Fruit fly (Drosophila melanogaster): ENCODE results near the gene CG8892.

The CG8892 gene

dm6 chr2L:5007256-5007655, 25.9 kb upstream of the CG8892 start:
- TF ChIP-seq woc (GFP tag; optimal IDR thresholded peaks at IDR 0.05) (no peak), Rel (GFP tag; optimal IDR thresholded peaks at IDR 0.05) (no peak), Rel (tag; optimal IDR thresholded peaks at IDR 0.05) (peak; percentile 15), CrebA (GFP tag; optimal IDR thresholded peaks at IDR 0.05; ENCODE audit: borderline replicate concordance) (no peak), HLH106 (tag; optimal IDR thresholded peaks at IDR 0.05) (no peak), Myc (optimal IDR thresholded peaks at IDR 0.05) (no peak), dl (GFP tag; optimal IDR thresholded peaks at IDR 0.05; ENCODE audit: insufficient read depth in 1 of 2, partially characterized antibody in 2 of 2) (no peak), Dfd (GFP tag; optimal IDR thresholded peaks at IDR 0.05) (no peak), usp (GFP tag; optimal IDR thresholded peaks at IDR 0.05) (no peak), Mio (GFP tag; optimal IDR thresholded peaks at IDR 0.05) (no peak), Sp1 (GFP tag; optimal IDR thresholded peaks at IDR 0.05) (no peak), sage (GFP tag; optimal IDR thresholded peaks at IDR 0.05) (no peak), foxo (GFP tag; optimal IDR thresholded peaks at IDR 0.05) (peak in 1 of 2 experiments; percentile 6), N (GFP tag; optimal IDR thresholded peaks at IDR 0.05) (no peak), ey (GFP tag; optimal IDR thresholded peaks at IDR 0.05) (no peak), Jra (GFP tag; optimal IDR thresholded peaks at IDR 0.05) (no peak), br (GFP tag; optimal IDR thresholded peaks at IDR 0.05) (peak; percentile 17), dsf (GFP tag; optimal IDR thresholded peaks at IDR 0.05; ENCODE audit: borderline replicate concordance) (no peak), Abd-B (GFP tag; optimal IDR thresholded peaks at IDR 0.05) (no peak), tai (GFP tag; optimal IDR thresholded peaks at IDR 0.05) (no peak), lola (GFP tag; optimal IDR thresholded peaks at IDR 0.05) (no peak), rgr (GFP tag; optimal IDR thresholded peaks at IDR 0.05) (peak; percentile 9), CG9705 (GFP tag; optimal IDR thresholded peaks at IDR 0.05) (no peak), h (GFP tag; optimal IDR thresholded peaks at IDR 0.05) (no peak), brk (GFP tag; optimal IDR thresholded peaks at IDR 0.05) (no peak), Dif (GFP tag; optimal IDR thresholded peaks at IDR 0.05; ENCODE audit: partially characterized antibody) (no peak), Hr78 (GFP tag; optimal IDR thresholded peaks at IDR 0.05) (no peak), sv (GFP tag; optimal IDR thresholded peaks at IDR 0.05) (no peak), fru (GFP tag; optimal IDR thresholded peaks at IDR 0.05) (no peak), Vsx2 (GFP tag; optimal IDR thresholded peaks at IDR 0.05; ENCODE audit: partially characterized antibody) (no peak), pan (optimal IDR thresholded peaks at IDR 0.05) (no peak), Hr83 (GFP tag; optimal IDR thresholded peaks at IDR 0.05; ENCODE audit: poor library complexity, severe bottlenecking) (no peak), CG32264 (GFP tag; optimal IDR thresholded peaks at IDR 0.05) (no peak), OdsH (GFP tag; optimal IDR thresholded peaks at IDR 0.05) (peak; percentile 16), jim (GFP tag; optimal IDR thresholded peaks at IDR 0.05) (no peak), psq (GFP tag; optimal IDR thresholded peaks at IDR 0.05) (no peak), Hnf4 (GFP tag; optimal IDR thresholded peaks at IDR 0.05) (no peak), dmrt93B (GFP tag; optimal IDR thresholded peaks at IDR 0.05) (no peak), GATAd (GFP tag; optimal IDR thresholded peaks at IDR 0.05) (no peak)

- TF ChIP-seq CG9705 (GFP tag; optimal IDR thresholded peaks at IDR 0.05), result no peak
- TF ChIP-seq Abd-B (GFP tag; optimal IDR thresholded peaks at IDR 0.05), result no peak
- no peak for TF ChIP-seq pan (optimal IDR thresholded peaks at IDR 0.05)
- TF ChIP-seq Mio (GFP tag; optimal IDR thresholded peaks at IDR 0.05), result no peak
- no peak for TF ChIP-seq GATAd (GFP tag; optimal IDR thresholded peaks at IDR 0.05)
- no peak for TF ChIP-seq psq (GFP tag; optimal IDR thresholded peaks at IDR 0.05)
- no peak for TF ChIP-seq tai (GFP tag; optimal IDR thresholded peaks at IDR 0.05)
- TF ChIP-seq dmrt93B (GFP tag; optimal IDR thresholded peaks at IDR 0.05), result no peak
- TF ChIP-seq CG32264 (GFP tag; optimal IDR thresholded peaks at IDR 0.05), result no peak
- no peak for TF ChIP-seq lola (GFP tag; optimal IDR thresholded peaks at IDR 0.05)
- TF ChIP-seq N (GFP tag; optimal IDR thresholded peaks at IDR 0.05), result no peak
- no peak for TF ChIP-seq Myc (optimal IDR thresholded peaks at IDR 0.05)
- TF ChIP-seq usp (GFP tag; optimal IDR thresholded peaks at IDR 0.05), result no peak
These were observed 24.9 kb upstream of the CG8892 start for dm6 chr2L:5006323-5006722.

- TF ChIP-seq dmrt93B (GFP tag; optimal IDR thresholded peaks at IDR 0.05) (no peak), Dif (GFP tag; optimal IDR thresholded peaks at IDR 0.05; ENCODE audit: partially characterized antibody) (peak; percentile 21)
These were observed 24.0 kb upstream of the CG8892 start for dm6 chr2L:5005464-5005764.
